Fruit fly (Drosophila melanogaster): ENCODE measurements around the gene CG8750.

CG8750 gene

DNA sequence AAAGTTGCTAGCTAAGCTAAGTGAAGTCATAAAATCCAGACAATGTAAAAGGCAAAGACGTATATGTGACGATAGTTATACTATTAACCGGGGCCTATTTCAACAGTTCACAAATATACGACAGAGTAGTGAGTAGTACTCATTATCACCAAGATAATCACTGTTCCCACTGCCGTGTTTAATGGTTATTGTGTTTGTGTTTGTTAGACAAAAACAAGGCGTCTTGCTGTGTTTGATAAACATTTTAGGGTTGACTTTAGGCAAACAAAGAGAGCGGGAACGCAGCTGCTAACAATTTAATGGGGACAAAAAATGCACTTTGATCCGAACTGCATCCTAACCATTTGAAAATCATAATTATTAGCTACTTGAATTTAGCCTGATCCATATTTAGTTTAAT is 22.7 kb upstream of the CG8750 start (continued):
- TF ChIP-seq CG12219 (GFP tag; optimal IDR thresholded peaks at IDR 0.05) (peak; percentile 80), odd (GFP tag; optimal IDR thresholded peaks at IDR 0.05) (peak; percentile 86), CG17829 (tag; optimal IDR thresholded peaks at IDR 0.05) (peak; percentile 68), amos (GFP tag; IDR thresholded peaks at IDR 0.05; ENCODE audit: partially characterized antibody) (no peak), CG17186 (GFP tag; optimal IDR thresholded peaks at IDR 0.05) (peak; percentile 69), Ptx1 (GFP tag; IDR thresholded peaks at IDR 0.05) (no peak), CG15696 (tag; optimal IDR thresholded peaks at IDR 0.05) (peak; percentile 93), vfl (GFP tag; optimal IDR thresholded peaks at IDR 0.05) (no peak), CG32772 (GFP tag; IDR thresholded peaks at IDR 0.05) (no peak), Elba2 (GFP tag; optimal IDR thresholded peaks at IDR 0.05) (no peak), CG4617 (GFP tag; optimal IDR thresholded peaks at IDR 0.05; ENCODE audit: borderline replicate concordance) (no peak), CG30020 (tag; optimal IDR thresholded peaks at IDR 0.05) (no peak), dmrt11E (tag; optimal IDR thresholded peaks at IDR 0.05) (peak; percentile 95), otp (GFP tag; IDR thresholded peaks at IDR 0.05) (peak; percentile 38; the same call in 1 of the 3 replicates), caup (GFP tag; optimal IDR thresholded peaks at IDR 0.05; ENCODE audit: severe bottlenecking) (peak; percentile 19), Xrp1 (GFP tag; IDR thresholded peaks at IDR 0.05) (peak; percentile 70), CG42726 (GFP tag; IDR thresholded peaks at IDR 0.05; ENCODE audit: partially characterized antibody) (no peak), CG14014 (GFP tag; IDR thresholded peaks at IDR 0.05) (no peak), CG43689 (GFP tag; IDR thresholded peaks at IDR 0.05) (no peak), nom (GFP tag; optimal IDR thresholded peaks at IDR 0.05) (no peak)

DNA sequence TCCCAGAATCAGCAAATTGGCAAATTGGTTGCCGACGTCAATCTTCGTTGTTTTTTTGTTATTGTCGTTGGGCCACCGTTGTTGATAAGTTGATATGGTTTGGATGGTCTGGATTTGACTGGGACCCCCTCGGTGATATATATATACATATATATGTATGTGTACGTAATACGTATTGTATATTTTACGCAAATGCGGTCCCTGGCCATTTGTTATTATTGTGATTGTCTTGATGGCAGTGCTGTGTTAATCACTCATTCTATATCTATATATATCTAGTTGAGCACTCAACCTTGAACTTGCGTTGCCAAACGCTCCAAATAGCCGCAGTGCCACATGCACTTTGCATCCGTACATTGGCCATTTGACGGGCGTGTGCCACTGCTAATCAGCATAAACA is 21.8 kb upstream of the CG8750 start:
- TF ChIP-seq sens (GFP tag) = peak; percentile 48
- TF ChIP-seq Ets65A (GFP tag) = peak; percentile 86
- no peak for TF ChIP-seq CG2120 (GFP tag; optimal IDR thresholded peaks at IDR 0.05)
- TF ChIP-seq NFAT (GFP tag; IDR thresholded peaks at IDR 0.05) = no peak
- TF ChIP-seq CG6272 (GFP tag; IDR thresholded peaks at IDR 0.05) = no peak
- no peak for TF ChIP-seq aop (GFP tag; IDR thresholded peaks at IDR 0.05)
- TF ChIP-seq nom (GFP tag; optimal IDR thresholded peaks at IDR 0.05) = no peak
- TF ChIP-seq dan (GFP tag; IDR thresholded peaks at IDR 0.05) = no peak
- TF ChIP-seq CG6654 (GFP tag; optimal IDR thresholded peaks at IDR 0.05) = no peak
- no peak for TF ChIP-seq CrebB (tag; optimal IDR thresholded peaks at IDR 0.05)
- no peak for TF ChIP-seq CG7271 (tag; optimal IDR thresholded peaks at IDR 0.05)
- TF ChIP-seq CG12769 (tag; optimal IDR thresholded peaks at IDR 0.05) = no peak

DNA sequence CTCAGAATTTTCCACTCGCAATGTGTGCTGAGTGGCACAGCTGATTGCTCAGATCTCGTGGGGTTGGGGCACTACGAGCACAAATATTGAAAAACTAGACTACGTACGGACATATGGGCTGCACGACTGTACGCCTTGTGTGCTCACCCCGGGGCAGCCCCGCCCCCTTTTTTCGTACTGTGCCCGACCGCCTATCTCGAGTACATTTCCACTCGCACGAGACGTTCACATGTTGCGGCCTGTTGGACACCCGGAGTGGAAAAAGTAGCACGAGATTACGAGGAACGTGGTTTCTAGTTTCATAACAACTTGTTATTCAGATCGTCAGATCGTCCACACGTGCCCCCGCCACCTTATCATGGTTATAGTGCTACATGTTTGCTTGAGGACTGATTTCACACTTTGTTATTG is 20.6 kb upstream of the CG8750 start:
- no peak for TF ChIP-seq ase (GFP tag; IDR thresholded peaks at IDR 0.05)
- no peak for TF ChIP-seq aop (GFP tag; IDR thresholded peaks at IDR 0.05)
- no peak for TF ChIP-seq Camta (GFP tag; optimal IDR thresholded peaks at IDR 0.05)
- no peak for TF ChIP-seq CHES-1-like (GFP tag; optimal IDR thresholded peaks at IDR 0.05)
- TF ChIP-seq chif (GFP tag; optimal IDR thresholded peaks at IDR 0.05) = no peak
- TF ChIP-seq CG13123 (GFP tag; optimal IDR thresholded peaks at IDR 0.05) = no peak
- no peak for TF ChIP-seq CG32532 (GFP tag; IDR thresholded peaks at IDR 0.05)
- TF ChIP-seq CG8359 (GFP tag; optimal IDR thresholded peaks at IDR 0.05; ENCODE audit: borderline replicate concordance) = no peak
- TF ChIP-seq ken (GFP tag; IDR thresholded peaks at IDR 0.05) = no peak
- no peak for TF ChIP-seq al (GFP tag; IDR thresholded peaks at IDR 0.05)
- peak; percentile 15 for TF ChIP-seq Kr (GFP tag; optimal IDR thresholded peaks at IDR 0.05)
- TF ChIP-seq gcm (GFP tag; optimal IDR thresholded peaks at IDR 0.05) = peak; percentile 34
- peak; percentile 39 for TF ChIP-seq dm (GFP tag; optimal IDR thresholded peaks at IDR 0.05)
- no peak for TF ChIP-seq oc (tag; optimal IDR thresholded peaks at IDR 0.05)
- no peak for TF ChIP-seq Hmr (GFP tag; optimal IDR thresholded peaks at IDR 0.05)
- TF ChIP-seq kay (GFP tag; optimal IDR thresholded peaks at IDR 0.05) = no peak
- no peak for TF ChIP-seq phol (tag; optimal IDR thresholded peaks at IDR 0.05)
- no peak for TF ChIP-seq CG18764 (GFP tag; optimal IDR thresholded peaks at IDR 0.05)
- TF ChIP-seq Med (GFP tag) = no peak
- no peak for TF ChIP-seq dan (GFP tag; IDR thresholded peaks at IDR 0.05)
- TF ChIP-seq disco-r (GFP tag; optimal IDR thresholded peaks at IDR 0.05) = no peak
- no peak for TF ChIP-seq CG13894 (tag; optimal IDR thresholded peaks at IDR 0.05)

Data from whole organism, embryonic.